Fruit fly (Drosophila melanogaster) whole organism, prepupa: ENCODE results near the gene Tmtc4.

Source experiments
- CG10669 ChIP-seq: fragments of 200-800 bp; sonication (Bioruptor generic); optimal IDR thresholded peaks from 3 replicates; lab custom pipeline; 2018; ENCODE audit warnings: missing biosample characterization, mild to moderate bottlenecking, missing genetic modification characterization, moderate library complexity
- CG1621 ChIP-seq: fragments of 200-800 bp; sonication (Bioruptor generic); optimal IDR thresholded peaks from 3 replicates; lab custom pipeline; 2018; ENCODE audit warnings: missing biosample characterization, mild to moderate bottlenecking, missing genetic modification characterization
- CG6808 ChIP-seq: fragments of 200-800 bp; sonication (Bioruptor generic); optimal IDR thresholded peaks from 3 replicates; lab custom pipeline; 2017; ENCODE audit warnings: missing biosample characterization, missing genetic modification characterization, mild to moderate bottlenecking, moderate library complexity, missing genetic modification reagents
- CG8119 ChIP-seq: fragments of 200-800 bp; sonication (Bioruptor generic); IDR thresholded peaks from 3 replicates; pipeline ENCODE4 v1.3.6; 2022; ENCODE audit warnings: missing biosample characterization, missing genetic modification characterization
- Eip93F ChIP-seq: fragments of 200-800 bp; sonication (Bioruptor generic); optimal IDR thresholded peaks from 2 replicates; lab custom pipeline; 2016; ENCODE audit warnings: missing biosample characterization, mild to moderate bottlenecking, missing genetic modification characterization
- Ets21C ChIP-seq: fragments of 200-800 bp; sonication (Bioruptor generic); optimal IDR thresholded peaks from 3 replicates; lab custom pipeline; 2016; ENCODE audit warnings: missing biosample characterization, missing genetic modification characterization
- Hr39 ChIP-seq: fragments of 200-800 bp; sonication (Bioruptor generic); optimal IDR thresholded peaks from 2 replicates; lab custom pipeline; 2016; ENCODE audit warnings: missing biosample characterization, missing genetic modification characterization
- Lpt ChIP-seq: fragments of 200-800 bp; sonication (Bioruptor generic); optimal IDR thresholded peaks from 3 replicates; lab custom pipeline; 2016; ENCODE audit warnings: missing biosample characterization, missing genetic modification characterization
- OdsH ChIP-seq: fragments of 200-800 bp; sonication (Bioruptor generic); optimal IDR thresholded peaks from 3 replicates; lab custom pipeline; 2016; ENCODE audit warnings: missing biosample characterization, missing genetic modification characterization
- fd59A ChIP-seq: fragments of 200-800 bp; sonication (Bioruptor generic); optimal IDR thresholded peaks from 2 replicates; lab custom pipeline; 2017; ENCODE audit warnings: missing biosample characterization, mild to moderate bottlenecking, missing genetic modification characterization, missing genetic modification reagents
- net ChIP-seq: fragments of 200-800 bp; sonication (Bioruptor generic); optimal IDR thresholded peaks from 3 replicates; lab custom pipeline; 2016; ENCODE audit warnings: missing biosample characterization, missing genetic modification characterization
- ss ChIP-seq, 2 experiments: fragments of 200-800 bp; sonication (Bioruptor generic); optimal IDR thresholded peaks; 2 replicates in 1 of 2; 3 replicates in 1 of 2; lab custom pipeline; 2017 to 2018; ENCODE audit warnings: mild to moderate bottlenecking in 2 of 2, missing biosample characterization in 2 of 2, missing genetic modification characterization in 2 of 2, moderate library complexity in 1 of 2
- svp ChIP-seq: fragments of 200-800 bp; sonication (Bioruptor generic); peaks from one replicate; lab custom pipeline; 2016; ENCODE audit warnings: missing biosample characterization, missing genetic modification characterization

dm6 chr3R:15310695-15311094 lies 40.3 kb upstream of the Tmtc4 start:
- TF ChIP-seq OdsH (GFP tag; lab: Kevin White, UChicago): no peak
- TF ChIP-seq Hr39 (GFP tag; lab: Kevin White, UChicago): no peak
- no peak for TF ChIP-seq net (GFP tag; lab: Kevin White, UChicago)
- no peak for TF ChIP-seq Eip93F
- no peak for TF ChIP-seq Ets21C (GFP tag; lab: Kevin White, UChicago)
- no peak for TF ChIP-seq CG6808
- no peak for TF ChIP-seq CG1621
- no peak for TF ChIP-seq svp (GFP tag; lab: Kevin White, UChicago)
- TF ChIP-seq CG10669 (GFP tag; lab: Kevin White, UChicago): no peak
- TF ChIP-seq ss (GFP tag; optimal IDR thresholded peaks at IDR 0.05; lab: Kevin White, UChicago): no peak
- no peak for TF ChIP-seq CG8119
- TF ChIP-seq Lpt (GFP tag; lab: Kevin White, UChicago): no peak
- no peak for TF ChIP-seq fd59A (GFP tag; lab: Kevin White, UChicago)
